Fruit fly (Drosophila melanogaster): ENCODE measurements around the gene Chs2.
A peak's percentile ranks its signal among the peaks of the same experiment; 100 is the strongest.

Gene Chs2

dm6 chr3L:22006107-22006506 is 43.9 kb downstream of the Chs2 start:
- TF ChIP-seq fkh (GFP tag; optimal IDR thresholded peaks at IDR 0.05) (peak; percentile 32), vri (GFP tag; optimal IDR thresholded peaks at IDR 0.05) (no peak), svp (GFP tag) (no peak), cyc (GFP tag; optimal IDR thresholded peaks at IDR 0.05) (no peak), Eip78C (GFP tag) (peak; percentile 3), CG11902 (GFP tag; optimal IDR thresholded peaks at IDR 0.05) (no peak), CG10631 (GFP tag; optimal IDR thresholded peaks at IDR 0.05) (no peak), CG6163 (GFP tag; IDR thresholded peaks at IDR 0.05) (no peak), Eip75B (GFP tag; optimal IDR thresholded peaks at IDR 0.05) (no peak), Ets21C (GFP tag; optimal IDR thresholded peaks at IDR 0.05) (no peak), CG6276 (GFP tag; optimal IDR thresholded peaks at IDR 0.05) (no peak), esn (GFP tag; optimal IDR thresholded peaks at IDR 0.05) (no peak), salr (GFP tag; optimal IDR thresholded peaks at IDR 0.05) (no peak), Sox102F (GFP tag; optimal IDR thresholded peaks at IDR 0.05) (no peak)

Measured in whole organism, prepupa.